Fruit fly (Drosophila melanogaster): ENCODE data around the gene CG12170.

CG12170 gene

DNA sequence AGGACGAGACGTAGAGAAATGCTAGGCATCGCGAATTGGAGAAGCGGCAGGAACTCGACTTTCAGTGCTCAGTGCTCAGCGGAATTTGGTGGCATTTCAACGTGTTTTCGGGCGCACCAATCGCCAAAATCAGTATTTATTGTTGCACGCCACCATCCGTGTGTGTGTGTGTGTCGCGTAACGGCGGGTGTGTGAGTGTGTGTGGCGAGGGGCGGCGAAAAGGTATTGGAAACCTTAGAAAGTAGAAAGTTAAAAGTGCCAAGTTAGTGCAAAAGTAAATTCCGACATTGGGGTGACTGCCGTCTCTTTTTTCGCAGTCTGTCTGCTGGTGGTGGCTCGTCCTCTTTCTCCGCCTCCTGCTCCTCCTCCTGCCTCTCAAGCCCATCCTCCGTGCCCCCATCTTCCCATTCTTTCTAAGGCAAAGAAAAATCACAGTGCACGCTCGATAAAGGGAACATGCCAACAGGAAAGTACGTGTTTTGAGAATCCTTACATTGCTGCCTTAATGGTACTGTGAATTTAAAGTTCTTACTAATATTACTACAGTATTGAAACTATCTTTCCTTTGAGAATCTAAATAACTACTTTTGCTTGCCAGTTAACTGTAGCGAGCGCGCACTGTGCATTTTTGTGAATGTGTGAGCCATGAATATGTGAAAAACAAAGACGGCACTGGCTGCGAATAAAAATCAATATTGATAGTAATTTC, 49.2 kb downstream of the CG12170 start (continued):
- TF ChIP-seq pan (optimal IDR thresholded peaks at IDR 0.05) (no peak), pan (GFP tag; optimal IDR thresholded peaks at IDR 0.05 in 1 of 2, IDR thresholded peaks at IDR 0.05 in 1 of 2) (peak in 1 of 2 experiments; percentile 51), fu2 (GFP tag; optimal IDR thresholded peaks at IDR 0.05) (no peak), CG6689 (GFP tag; IDR thresholded peaks at IDR 0.05) (peak; percentile 60; the same call in 1 of the 2 replicates), Hey (tag; optimal IDR thresholded peaks at IDR 0.05) (no peak), CG3847 (GFP tag; IDR thresholded peaks at IDR 0.05) (no peak), ham (GFP tag; IDR thresholded peaks at IDR 0.05) (no peak), Deaf1 (tag; optimal IDR thresholded peaks at IDR 0.05) (peak; percentile 16), CG13624 (GFP tag; optimal IDR thresholded peaks at IDR 0.05) (peak; percentile 50), peb (GFP tag; IDR thresholded peaks at IDR 0.05) (no peak), CG17328 (GFP tag; IDR thresholded peaks at IDR 0.05) (0 out of 2 replicates have a peak, but pooled peaks have one; percentile 31), crol (GFP tag; IDR thresholded peaks at IDR 0.05) (no peak; the same call in 1 of the 2 replicates), amos (GFP tag; IDR thresholded peaks at IDR 0.05; ENCODE audit: partially characterized antibody) (no peak), ttk (GFP tag; IDR thresholded peaks at IDR 0.05) (peak; percentile 53), CG8478 (optimal IDR thresholded peaks at IDR 0.05) (no peak), CG9932 (GFP tag; IDR thresholded peaks at IDR 0.05) (peak; percentile 27; the same call in 1 of the 2 replicates), nmo (GFP tag; optimal IDR thresholded peaks at IDR 0.05) (peak; percentile 5), CG6272 (GFP tag; IDR thresholded peaks at IDR 0.05) (no peak), repo (GFP tag; optimal IDR thresholded peaks at IDR 0.05) (peak; percentile 37), CG4404 (GFP tag; IDR thresholded peaks at IDR 0.05) (0 out of 2 replicates have a peak, but pooled peaks have one; percentile 26), vnd (GFP tag; IDR thresholded peaks at IDR 0.05; ENCODE audit: partially characterized antibody) (no peak), Max (GFP tag; optimal IDR thresholded peaks at IDR 0.05) (no peak), lmd (GFP tag; IDR thresholded peaks at IDR 0.05) (peak; percentile 61), CG10565 (GFP tag; optimal IDR thresholded peaks at IDR 0.05) (no peak), CG13123 (GFP tag; optimal IDR thresholded peaks at IDR 0.05) (no peak), gsb (GFP tag; IDR thresholded peaks at IDR 0.05) (no peak), CG15479 (GFP tag; optimal IDR thresholded peaks at IDR 0.05) (no peak), CG34224 (GFP tag; IDR thresholded peaks at IDR 0.05; ENCODE audit: partially characterized antibody) (0 out of 3 replicates have a peak, but pooled peaks have one; percentile 24), dmrt11E (tag; optimal IDR thresholded peaks at IDR 0.05) (no peak), Mrtf (GFP tag; IDR thresholded peaks at IDR 0.05) (peak; percentile 37; the same call in 1 of the 3 replicates), CG2678 (tag; optimal IDR thresholded peaks at IDR 0.05) (peak; percentile 76), CkIIα-i1 (GFP tag; IDR thresholded peaks at IDR 0.05) (no peak), Xbp1 (GFP tag; optimal IDR thresholded peaks at IDR 0.05) (peak; percentile 41), CG32772 (GFP tag; IDR thresholded peaks at IDR 0.05) (no peak; the same call in 1 of the 2 replicates), Hand (GFP tag; optimal IDR thresholded peaks at IDR 0.05) (peak; percentile 70), BEAF-32 (GFP tag; optimal IDR thresholded peaks at IDR 0.05) (no peak), CG16815 (GFP tag; optimal IDR thresholded peaks at IDR 0.05) (peak; percentile 27), CG7271 (tag; optimal IDR thresholded peaks at IDR 0.05) (no peak), ftz-f1 (GFP tag; optimal IDR thresholded peaks at IDR 0.05) (no peak), CG14667 (GFP tag; IDR thresholded peaks at IDR 0.05) (0 out of 2 replicates have a peak, but pooled peaks have one; percentile 11), CG32767 (GFP tag; IDR thresholded peaks at IDR 0.05) (no peak), Ada2b (GFP tag; IDR thresholded peaks at IDR 0.05) (0 out of 2 replicates have a peak, but pooled peaks have one; percentile 23), CG14860 (GFP tag; IDR thresholded peaks at IDR 0.05; ENCODE audit: partially characterized antibody) (no peak), ac (GFP tag; optimal IDR thresholded peaks at IDR 0.05) (no peak), Atf6 (GFP tag; IDR thresholded peaks at IDR 0.05) (no peak; the same call in 1 of the 2 replicates), Jarid2 (GFP tag; optimal IDR thresholded peaks at IDR 0.05) (no peak), grn (GFP tag; optimal IDR thresholded peaks at IDR 0.05) (no peak), Hr78 (GFP tag; optimal IDR thresholded peaks at IDR 0.05) (no peak), CG7839 (tag; optimal IDR thresholded peaks at IDR 0.05) (peak; percentile 70), Lim3 (GFP tag; IDR thresholded peaks at IDR 0.05) (no peak)
